Worm (Caenorhabditis elegans) whole organism, midembryonic: ENCODE data around the gene M03F4.6.
A peak's percentile ranks its signal among the peaks of the same experiment; 100 is the strongest.

Experiments used
- cog-1 ChIP-seq: sonication (generic microtip); optimal IDR thresholded peaks from 2 replicates; lab custom pipeline; 2016; ENCODE audit warnings: missing genetic modification characterization, missing compliant biosample characterization
- flt-1 ChIP-seq: fragments of 200-800 bp; sonication (Bioruptor generic); IDR thresholded peaks from 2 replicates; pipeline ENCODE4 v1.3.6; 2022; ENCODE audit warnings: missing genetic modification characterization, missing compliant biosample characterization
- klf-2 ChIP-seq: fragments of 200-800 bp; sonication (Bioruptor generic); conservative IDR thresholded peaks from 2 replicates; pipeline ENCODE4 v1.3.6; 2022; ENCODE audit warnings: missing genetic modification reagents, missing genetic modification characterization, missing compliant biosample characterization
- med-1 ChIP-seq: sonication (generic microtip); optimal IDR thresholded peaks from 2 replicates; lab custom pipeline; 2017; ENCODE audit warnings: missing genetic modification characterization, mild to moderate bottlenecking, missing compliant biosample characterization, antibody characterized with exemption, missing genetic modification reagents; ENCODE audit not compliant: insufficient read depth
- tab-1 ChIP-seq: fragments of 200-800 bp; sonication (Bioruptor generic); IDR thresholded peaks from 2 replicates; pipeline ENCODE4 v1.3.6; 2022; ENCODE audit warnings: missing genetic modification characterization, missing compliant biosample characterization
- ztf-23 ChIP-seq: fragments of 200-800 bp; sonication (Bioruptor generic); IDR thresholded peaks from 2 replicates; pipeline ENCODE4 v1.3.6; 2022; ENCODE audit warnings: missing genetic modification reagents, missing genetic modification characterization, missing compliant biosample characterization

- TF ChIP-seq med-1, result no peak
- no peak for TF ChIP-seq ztf-23 (GFP tag; lab: Robert Waterston, UW)
- TF ChIP-seq tab-1 (GFP tag; lab: Robert Waterston, UW), result no peak
- no peak for TF ChIP-seq cog-1 (tag; lab: Kevin White, UChicago)
- TF ChIP-seq klf-2 (GFP tag; lab: Robert Waterston, UW), result no peak
- TF ChIP-seq flt-1 (GFP tag; lab: Robert Waterston, UW), result peak; percentile 32; the same call in 1 of the 2 replicates
These were observed 13.0 kb upstream of the M03F4.6 start for ce11 chrX:4982009-4982625.
